Fruit fly (Drosophila melanogaster) whole organism, wandering third instar larva: ENCODE results near the gene CG10345.

Source experiments
- Abd-B ChIP-seq: fragments of >200 bp; optimal IDR thresholded peaks from 2 replicates; lab custom pipeline; 2017; ENCODE audit warnings: missing biosample characterization, missing genetic modification characterization
- Dif ChIP-seq: fragments of 200-275, 200-300 bp; sonication (Bioruptor generic); optimal IDR thresholded peaks from 2 replicates; lab custom pipeline; 2018; ENCODE audit warnings: missing biosample characterization, missing genetic modification characterization; ENCODE audit not compliant: partially characterized antibody
- OdsH ChIP-seq: fragments of 200-800 bp; sonication (Bioruptor generic); optimal IDR thresholded peaks from 2 replicates; lab custom pipeline; 2016; ENCODE audit warnings: missing biosample characterization, mild to moderate bottlenecking, missing genetic modification characterization
- foxo ChIP-seq, 2 experiments: fragments of 200-800 bp; sonication (Bioruptor generic); optimal IDR thresholded peaks; 2 replicates in 1 of 2; 3 replicates in 1 of 2; lab custom pipeline; 2016 to 2017; ENCODE audit warnings: missing biosample characterization in 2 of 2, missing genetic modification characterization in 2 of 2
- jim ChIP-seq: fragments of 175-275, 200-325 bp; sonication (Bioruptor generic); optimal IDR thresholded peaks from 2 replicates; lab custom pipeline; 2016; ENCODE audit warnings: missing biosample characterization, mild to moderate bottlenecking, missing genetic modification characterization
- lola ChIP-seq: fragments of >200 bp; optimal IDR thresholded peaks from 2 replicates; lab custom pipeline; 2017; ENCODE audit warnings: missing biosample characterization, missing genetic modification characterization
- pan ChIP-seq: fragments of >200 bp; optimal IDR thresholded peaks from 2 replicates; lab custom pipeline; 2017
- psq ChIP-seq: fragments of 200-800 bp; sonication (Bioruptor generic); optimal IDR thresholded peaks from 3 replicates; lab custom pipeline; 2017; ENCODE audit warnings: missing biosample characterization, mild to moderate bottlenecking, missing genetic modification characterization, moderate library complexity
- rgr ChIP-seq: fragments of 200-800 bp; sonication (Bioruptor generic); optimal IDR thresholded peaks from 3 replicates; lab custom pipeline; 2016; ENCODE audit warnings: missing biosample characterization, mild to moderate bottlenecking, missing genetic modification characterization
- usp ChIP-seq: fragments of >200 bp; optimal IDR thresholded peaks from 2 replicates; lab custom pipeline; 2017; ENCODE audit warnings: missing biosample characterization, missing genetic modification characterization

dm6 chr3R:16564775-16565174 lies 39.9 kb downstream of the CG10345 start:
- no peak for TF ChIP-seq foxo (GFP tag; optimal IDR thresholded peaks at IDR 0.05; lab: Kevin White, UChicago)
- TF ChIP-seq psq: no peak
- no peak for TF ChIP-seq usp (GFP tag; lab: Kevin White, UChicago)
- TF ChIP-seq Dif (GFP tag; lab: Kevin White, UChicago): no peak
- no peak for TF ChIP-seq Abd-B (GFP tag; lab: Kevin White, UChicago)
- TF ChIP-seq lola: no peak
- TF ChIP-seq OdsH (GFP tag; lab: Kevin White, UChicago): no peak
- no peak for TF ChIP-seq pan (lab: Kevin White, UChicago)
- TF ChIP-seq jim: no peak
- TF ChIP-seq rgr (GFP tag; lab: Kevin White, UChicago): no peak
